ENCODE assay signal across 5 worm cellular contexts in the genomic region with DNA sequence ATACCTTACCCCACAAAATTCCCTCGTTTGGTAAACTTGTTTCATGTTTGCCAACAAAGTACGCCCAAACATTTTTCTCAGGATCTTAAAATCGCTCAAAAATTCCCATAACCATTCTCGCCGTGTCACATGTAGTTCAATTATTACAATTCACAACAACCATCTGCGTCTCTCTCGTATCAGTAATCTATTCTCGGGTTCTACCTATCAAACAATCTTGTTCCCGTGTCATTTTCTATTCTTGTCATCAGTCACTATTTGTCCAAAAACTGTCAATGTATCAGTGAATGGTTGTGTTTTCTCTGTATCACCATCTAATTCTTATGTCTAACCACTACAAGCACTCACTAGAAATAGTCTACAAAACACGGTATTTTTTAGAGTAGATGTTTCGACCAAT.
TF ChIP-seq lines count a peak whose summit lies in the region.

No protein-coding gene starts in this region.

TF ChIP-seq in whole organism, L1 larva, 84 proteins besides CTCF, POLR2A, EP300 and RAD21 (continues in another document):
- TF ChIP-seq ceh-88 (GFP tag; IDR thresholded peaks at IDR 0.05; lab: Robert Waterston, UW), result no peak
- TF ChIP-seq nhr-77 (tag; optimal IDR thresholded peaks at IDR 0.05; lab: Kevin White, UChicago), result no peak
- peak; percentile 72 for TF ChIP-seq nhr-20 (tag; optimal IDR thresholded peaks at IDR 0.05; lab: Kevin White, UChicago)
- TF ChIP-seq nhr-85 (tag; lab: Kevin White, UChicago), result peak; percentile 76
- no peak for TF ChIP-seq efl-1 (optimal IDR thresholded peaks at IDR 0.05; lab: Kevin White, UChicago)
- TF ChIP-seq efl-1 (GFP tag; optimal IDR thresholded peaks at IDR 0.05 in 1 of 2; lab: Kevin White, UChicago), result peak in 1 of 2 experiments; percentile 59
- TF ChIP-seq efl-3 (GFP tag; optimal IDR thresholded peaks at IDR 0.05; lab: Kevin White, UChicago), result no peak
- TF ChIP-seq blmp-1 (tag; optimal IDR thresholded peaks at IDR 0.05; lab: Kevin White, UChicago), result peak; percentile 51
- TF ChIP-seq elt-2 (tag; optimal IDR thresholded peaks at IDR 0.05; lab: Kevin White, UChicago), result peak; percentile 76
- TF ChIP-seq tbx-2 (tag; optimal IDR thresholded peaks at IDR 0.05; lab: Kevin White, UChicago), result peak; percentile 48
- peak; percentile 14 for TF ChIP-seq nhr-90 (tag; optimal IDR thresholded peaks at IDR 0.05; lab: Kevin White, UChicago; ENCODE audit: poor library complexity)
- peak; percentile 52 for TF ChIP-seq snu-23 (GFP tag; optimal IDR thresholded peaks at IDR 0.05; lab: Kevin White, UChicago)
- TF ChIP-seq lir-3 (tag; optimal IDR thresholded peaks at IDR 0.05; lab: Kevin White, UChicago; ENCODE audit: poor library complexity), result no peak
- no peak for TF ChIP-seq ceh-82 (tag; optimal IDR thresholded peaks at IDR 0.05; lab: Kevin White, UChicago)
- TF ChIP-seq fos-1 (tag; optimal IDR thresholded peaks at IDR 0.05; lab: Kevin White, UChicago), result no peak
- TF ChIP-seq C16A3.4 (tag; optimal IDR thresholded peaks at IDR 0.05; lab: Kevin White, UChicago), result peak; percentile 5
- TF ChIP-seq nhr-71 (tag; optimal IDR thresholded peaks at IDR 0.05; lab: Kevin White, UChicago), result peak; percentile 49

TF ChIP-seq in whole organism, L2 larva, 48 proteins besides CTCF, POLR2A, EP300 and RAD21 (continues in another document):
- TF ChIP-seq skn-1 (tag; optimal IDR thresholded peaks at IDR 0.05; lab: Kevin White, UChicago) (no peak), nhr-12 (tag; optimal IDR thresholded peaks at IDR 0.05; lab: Kevin White, UChicago) (no peak), lsy-2 (tag; optimal IDR thresholded peaks at IDR 0.05; lab: Kevin White, UChicago) (no peak), sma-3 (GFP tag; optimal IDR thresholded peaks at IDR 0.05; lab: Kevin White, UChicago) (peak; percentile 61), peb-1 (tag; optimal IDR thresholded peaks at IDR 0.05; lab: Kevin White, UChicago) (no peak), ztf-1 (GFP tag; conservative IDR thresholded peaks at IDR 0.05; lab: Robert Waterston, UW) (no peak), nhr-129 (tag; optimal IDR thresholded peaks at IDR 0.05; lab: Kevin White, UChicago) (peak; percentile 11), gmeb-1 (tag; optimal IDR thresholded peaks at IDR 0.05; lab: Kevin White, UChicago) (peak; percentile 64), nhr-21 (tag; optimal IDR thresholded peaks at IDR 0.05; lab: Kevin White, UChicago) (no peak), ceh-82 (tag; optimal IDR thresholded peaks at IDR 0.05; lab: Kevin White, UChicago) (no peak), lin-11 (tag; optimal IDR thresholded peaks at IDR 0.05; lab: Kevin White, UChicago) (no peak), R02D3.7 (tag; optimal IDR thresholded peaks at IDR 0.05; lab: Kevin White, UChicago) (no peak), fos-1 (tag; optimal IDR thresholded peaks at IDR 0.05; lab: Kevin White, UChicago) (peak; percentile 76), nhr-237 (tag; optimal IDR thresholded peaks at IDR 0.05; lab: Kevin White, UChicago) (no peak), F13H6.1 (tag; optimal IDR thresholded peaks at IDR 0.05; lab: Kevin White, UChicago) (no peak), elt-3 (tag; optimal IDR thresholded peaks at IDR 0.05; lab: Kevin White, UChicago) (no peak), ztf-11 (tag; optimal IDR thresholded peaks at IDR 0.05; lab: Kevin White, UChicago) (no peak), nhr-77 (tag; optimal IDR thresholded peaks at IDR 0.05; lab: Kevin White, UChicago) (no peak)

TF ChIP-seq in whole organism, L3 larva, 47 proteins besides CTCF, POLR2A, EP300 and RAD21:
- TF ChIP-seq ama-1 (optimal IDR thresholded peaks at IDR 0.05; lab: Kevin White, UChicago), result no peak
- no peak for TF ChIP-seq ceh-82 (tag; optimal IDR thresholded peaks at IDR 0.05; lab: Kevin White, UChicago)
- peak; percentile 45 for TF ChIP-seq jun-1 (tag; optimal IDR thresholded peaks at IDR 0.05; lab: Kevin White, UChicago)
- TF ChIP-seq elt-2 (tag; optimal IDR thresholded peaks at IDR 0.05; lab: Kevin White, UChicago), result peak; percentile 84
- no peak for TF ChIP-seq tbx-2 (tag; optimal IDR thresholded peaks at IDR 0.05; lab: Kevin White, UChicago)
- no peak for TF ChIP-seq pha-4 (tag; optimal IDR thresholded peaks at IDR 0.05; lab: Kevin White, UChicago)
- TF ChIP-seq ceh-16 (tag; optimal IDR thresholded peaks at IDR 0.05; lab: Kevin White, UChicago), result no peak
- no peak for TF ChIP-seq lin-39 (tag; optimal IDR thresholded peaks at IDR 0.05; lab: Kevin White, UChicago)
- TF ChIP-seq fkh-10 (GFP tag; optimal IDR thresholded peaks at IDR 0.05; lab: Kevin White, UChicago), result no peak
- no peak for TF ChIP-seq fos-1 (tag; optimal IDR thresholded peaks at IDR 0.05; lab: Kevin White, UChicago)
- TF ChIP-seq lsy-12 (tag; optimal IDR thresholded peaks at IDR 0.05; lab: Kevin White, UChicago), result no peak
- no peak for TF ChIP-seq nfya-1 (tag; optimal IDR thresholded peaks at IDR 0.05; lab: Kevin White, UChicago; ENCODE audit: insufficient read depth)
- TF ChIP-seq nhr-43 (tag; optimal IDR thresholded peaks at IDR 0.05; lab: Kevin White, UChicago; ENCODE audit: poor library complexity, severe bottlenecking), result no peak
- no peak for TF ChIP-seq aly-2 (tag; optimal IDR thresholded peaks at IDR 0.05; lab: Kevin White, UChicago)
- TF ChIP-seq pqm-1 (tag; optimal IDR thresholded peaks at IDR 0.05; lab: Kevin White, UChicago), result peak; percentile 40

TF ChIP-seq in whole organism, L4 larva, 104 proteins besides CTCF, POLR2A, EP300 and RAD21 (continues in another document):
- TF ChIP-seq ceh-28 (tag; optimal IDR thresholded peaks at IDR 0.05; lab: Kevin White, UChicago) (no peak), Y48G9A.11 (GFP tag; IDR thresholded peaks at IDR 0.05; lab: Robert Waterston, UW) (no peak), aha-1 (tag; lab: Kevin White, UChicago) (peak; percentile 1), cey-2 (tag; optimal IDR thresholded peaks at IDR 0.05; lab: Kevin White, UChicago; ENCODE audit: borderline replicate concordance, insufficient read depth) (peak; percentile 59), pqm-1 (tag; optimal IDR thresholded peaks at IDR 0.05; lab: Kevin White, UChicago) (peak; percentile 38), nhr-10 (tag; optimal IDR thresholded peaks at IDR 0.05; lab: Kevin White, UChicago) (peak; percentile 18), dmd-8 (GFP tag; IDR thresholded peaks at IDR 0.05; lab: Robert Waterston, UW) (no peak), dmd-6 (GFP tag; IDR thresholded peaks at IDR 0.05; lab: Robert Waterston, UW) (peak; percentile 95), sdz-12 (GFP tag; optimal IDR thresholded peaks at IDR 0.05; lab: Kevin White, UChicago) (no peak), mxl-2 (GFP tag; conservative IDR thresholded peaks at IDR 0.05; lab: Robert Waterston, UW) (no peak), nhr-6 (tag; optimal IDR thresholded peaks at IDR 0.05; lab: Kevin White, UChicago) (peak; percentile 5), lir-3 (tag; optimal IDR thresholded peaks at IDR 0.05; lab: Kevin White, UChicago) (no peak), nhr-25 (tag; optimal IDR thresholded peaks at IDR 0.05; lab: Kevin White, UChicago; ENCODE audit: borderline replicate concordance, insufficient read depth) (no peak), R02D3.7 (tag; optimal IDR thresholded peaks at IDR 0.05; lab: Kevin White, UChicago) (no peak), lin-39 (tag; optimal IDR thresholded peaks at IDR 0.05; lab: Kevin White, UChicago) (no peak), daf-16 (GFP tag; optimal IDR thresholded peaks at IDR 0.05; lab: Kevin White, UChicago) (no peak), daf-16 (tag; optimal IDR thresholded peaks at IDR 0.05; lab: Kevin White, UChicago) (peak; percentile 83), daf-19 (GFP tag; conservative IDR thresholded peaks at IDR 0.05; lab: Robert Waterston, UW) (no peak), tra-1 (GFP tag; IDR thresholded peaks at IDR 0.05; lab: Robert Waterston, UW) (peak; percentile 74; the same call in 1 of the 2 replicates), hlh-30 (tag; optimal IDR thresholded peaks at IDR 0.05; lab: Kevin White, UChicago; ENCODE audit: insufficient read depth) (peak; percentile 82), ZK546.5 (tag; optimal IDR thresholded peaks at IDR 0.05; lab: Kevin White, UChicago) (no peak), F10B5.3 (tag; optimal IDR thresholded peaks at IDR 0.05; lab: Kevin White, UChicago) (no peak)

TF ChIP-seq in whole organism, young adult, 124 proteins besides CTCF, POLR2A, EP300 and RAD21 (continues in another document):
- TF ChIP-seq chd-7 (tag; optimal IDR thresholded peaks at IDR 0.05; lab: Kevin White, UChicago) (peak; percentile 28), let-607 (tag; optimal IDR thresholded peaks at IDR 0.05; lab: Kevin White, UChicago) (peak; percentile 93 to 94), lin-40 (tag; optimal IDR thresholded peaks at IDR 0.05; lab: Kevin White, UChicago) (peak; percentile 35), nhr-120 (GFP tag; IDR thresholded peaks at IDR 0.05; lab: Robert Waterston, UW) (no peak), unc-62 (GFP tag; optimal IDR thresholded peaks at IDR 0.05; lab: Kevin White, UChicago) (peak; percentile 82), nhr-80 (tag; optimal IDR thresholded peaks at IDR 0.05; lab: Kevin White, UChicago) (peak; percentile 92), hmg-1.2 (GFP tag; IDR thresholded peaks at IDR 0.05; lab: Robert Waterston, UW) (peak; percentile 67), dox-1 (GFP tag; IDR thresholded peaks at IDR 0.05; lab: Robert Waterston, UW) (no peak; the same call in 1 of the 2 replicates), xnd-1 (tag; optimal IDR thresholded peaks at IDR 0.05; lab: Kevin White, UChicago) (no peak), ztf-25 (GFP tag; IDR thresholded peaks at IDR 0.05; lab: Robert Waterston, UW) (no peak), snpc-1.1 (tag; optimal IDR thresholded peaks at IDR 0.05; lab: Kevin White, UChicago; ENCODE audit: insufficient read depth) (no peak), tbp1 (GFP tag; optimal IDR thresholded peaks at IDR 0.05; lab: Kevin White, UChicago) (peak; percentile 30), F37B4.10 (GFP tag; IDR thresholded peaks at IDR 0.05; lab: Robert Waterston, UW) (0 out of 2 replicates have a peak, but pooled peaks have one; percentile 33), lin-54 (GFP tag; optimal IDR thresholded peaks at IDR 0.05; lab: Kevin White, UChicago) (peak; percentile 28), atf-7 (tag; optimal IDR thresholded peaks at IDR 0.05; lab: Kevin White, UChicago) (peak; percentile 4), hlh-12 (tag; optimal IDR thresholded peaks at IDR 0.05; lab: Kevin White, UChicago) (no peak), ama-1 (optimal IDR thresholded peaks at IDR 0.05; lab: Kevin White, UChicago) (no peak), ama-1 (GFP tag; optimal IDR thresholded peaks at IDR 0.05; lab: Kevin White, UChicago) (no peak), ztf-6 (GFP tag; IDR thresholded peaks at IDR 0.05; lab: Robert Waterston, UW) (no peak), tlf-1 (GFP tag; optimal IDR thresholded peaks at IDR 0.05; lab: Kevin White, UChicago) (peak; percentile 28), nfya-2 (GFP tag; IDR thresholded peaks at IDR 0.05; lab: Robert Waterston, UW) (no peak), sea-2 (GFP tag; IDR thresholded peaks at IDR 0.05; lab: Robert Waterston, UW) (no peak), madf-10 (tag; optimal IDR thresholded peaks at IDR 0.05; lab: Kevin White, UChicago) (peak; percentile 3), let-526 (GFP tag; IDR thresholded peaks at IDR 0.05; lab: Robert Waterston, UW) (0 out of 2 replicates have a peak, but pooled peaks have one; percentile 32), pbrm-1 (GFP tag; IDR thresholded peaks at IDR 0.05; lab: Robert Waterston, UW) (0 out of 2 replicates have a peak, but pooled peaks have one; percentile 9)
